Fruit fly (Drosophila melanogaster) whole organism, prepupa: ENCODE data around the gene Ns4.

Experiments used
- Blimp-1 ChIP-seq: fragments of 200-800 bp; sonication (Bioruptor generic); optimal IDR thresholded peaks from 3 replicates; lab custom pipeline; 2017; ENCODE audit warnings: missing biosample characterization, missing genetic modification characterization, mild to moderate bottlenecking, moderate library complexity, missing genetic modification reagents
- CG10631 ChIP-seq: fragments of 200-800 bp; sonication (Bioruptor generic); optimal IDR thresholded peaks from 2 replicates; lab custom pipeline; 2016; ENCODE audit warnings: missing biosample characterization, missing genetic modification characterization
- CG10669 ChIP-seq: fragments of 200-800 bp; sonication (Bioruptor generic); optimal IDR thresholded peaks from 3 replicates; lab custom pipeline; 2018; ENCODE audit warnings: missing biosample characterization, mild to moderate bottlenecking, missing genetic modification characterization, moderate library complexity
- CG11294 ChIP-seq: fragments of 200-800 bp; sonication (Bioruptor generic); IDR thresholded peaks from 2 replicates; pipeline ENCODE4 v1.3.6; 2022; ENCODE audit warnings: missing biosample characterization, missing genetic modification characterization
- CG11762 ChIP-seq: fragments of 200-800 bp; sonication (Bioruptor generic); optimal IDR thresholded peaks from 3 replicates; lab custom pipeline; 2016; ENCODE audit warnings: missing biosample characterization, missing genetic modification characterization; ENCODE audit not compliant: insufficient read depth
- CG11902 ChIP-seq: fragments of 200-800 bp; sonication (Bioruptor generic); optimal IDR thresholded peaks from 3 replicates; lab custom pipeline; 2016; ENCODE audit warnings: missing biosample characterization, missing genetic modification characterization
- CG1621 ChIP-seq: fragments of 200-800 bp; sonication (Bioruptor generic); optimal IDR thresholded peaks from 3 replicates; lab custom pipeline; 2018; ENCODE audit warnings: missing biosample characterization, mild to moderate bottlenecking, missing genetic modification characterization
- CG16779 ChIP-seq: fragments of 200-800 bp; sonication (Bioruptor generic); optimal IDR thresholded peaks from 3 replicates; lab custom pipeline; 2017; ENCODE audit warnings: missing biosample characterization, mild to moderate bottlenecking, missing genetic modification characterization
- CG3032 ChIP-seq: fragments of 200-800 bp; optimal IDR thresholded peaks from 2 replicates; lab custom pipeline; 2019; ENCODE audit warnings: missing biosample characterization, mild to moderate bottlenecking, missing genetic modification characterization, moderate library complexity
- CG32006 ChIP-seq: fragments of 200-800 bp; sonication (Bioruptor generic); optimal IDR thresholded peaks from 3 replicates; lab custom pipeline; 2017; ENCODE audit warnings: missing biosample characterization, mild to moderate bottlenecking, missing genetic modification characterization
- CG34406 ChIP-seq: fragments of 200-800 bp; sonication (Bioruptor generic); optimal IDR thresholded peaks from 3 replicates; lab custom pipeline; 2016; ENCODE audit warnings: missing biosample characterization, missing genetic modification characterization
- CG3919 ChIP-seq: fragments of 200-800 bp; sonication (Bioruptor generic); optimal IDR thresholded peaks from 3 replicates; lab custom pipeline; 2016; ENCODE audit warnings: missing biosample characterization, missing genetic modification characterization
- CG4318 ChIP-seq: fragments of 200-800 bp; sonication (Bioruptor generic); optimal IDR thresholded peaks from 3 replicates; lab custom pipeline; 2017; ENCODE audit warnings: missing biosample characterization, mild to moderate bottlenecking, missing genetic modification characterization
- CG6792 ChIP-seq: fragments of 200-800 bp; sonication (Bioruptor generic); optimal IDR thresholded peaks from 3 replicates; lab custom pipeline; 2016; ENCODE audit warnings: missing biosample characterization, missing genetic modification characterization
- CG6808 ChIP-seq: fragments of 200-800 bp; sonication (Bioruptor generic); optimal IDR thresholded peaks from 3 replicates; lab custom pipeline; 2017; ENCODE audit warnings: missing biosample characterization, missing genetic modification characterization, mild to moderate bottlenecking, moderate library complexity, missing genetic modification reagents
- CG6854 ChIP-seq: fragments of 200-800 bp; sonication (Bioruptor generic); optimal IDR thresholded peaks from 2 replicates; lab custom pipeline; 2017; ENCODE audit warnings: missing biosample characterization, mild to moderate bottlenecking, missing genetic modification characterization
- CG7368 ChIP-seq: fragments of 200-800 bp; sonication (Bioruptor generic); optimal IDR thresholded peaks from 3 replicates; lab custom pipeline; 2016; ENCODE audit warnings: missing biosample characterization, missing genetic modification characterization
- CG8319 ChIP-seq: fragments of 200-800 bp; sonication (Bioruptor generic); optimal IDR thresholded peaks from 3 replicates; lab custom pipeline; 2016; ENCODE audit warnings: missing biosample characterization, missing genetic modification characterization
- CG9139 ChIP-seq: fragments of 200-800 bp; sonication (Bioruptor generic); optimal IDR thresholded peaks from 3 replicates; lab custom pipeline; 2017; ENCODE audit warnings: missing biosample characterization, mild to moderate bottlenecking, missing genetic modification characterization
- Eip75B ChIP-seq: fragments of 200-800 bp; sonication (Bioruptor generic); optimal IDR thresholded peaks from 3 replicates; lab custom pipeline; 2016; ENCODE audit warnings: missing biosample characterization, missing genetic modification characterization
- Eip78C ChIP-seq: fragments of 200-800 bp; sonication (Bioruptor generic); peaks from one replicate; lab custom pipeline; 2016; ENCODE audit warnings: missing biosample characterization, missing genetic modification characterization
- Eip93F ChIP-seq: fragments of 200-800 bp; sonication (Bioruptor generic); optimal IDR thresholded peaks from 2 replicates; lab custom pipeline; 2016; ENCODE audit warnings: missing biosample characterization, mild to moderate bottlenecking, missing genetic modification characterization
- Ets21C ChIP-seq: fragments of 200-800 bp; sonication (Bioruptor generic); optimal IDR thresholded peaks from 3 replicates; lab custom pipeline; 2016; ENCODE audit warnings: missing biosample characterization, missing genetic modification characterization
- Ets96B ChIP-seq: fragments of 200-800 bp; optimal IDR thresholded peaks from 2 replicates; lab custom pipeline; 2019; ENCODE audit warnings: missing biosample characterization, mild to moderate bottlenecking, missing genetic modification characterization, moderate library complexity
- Gug ChIP-seq: fragments of 200-800 bp; sonication (Bioruptor generic); IDR thresholded peaks from 2 replicates; pipeline ENCODE4 v1.3.6; 2022; ENCODE audit warnings: missing biosample characterization, missing genetic modification characterization
- Hr38 ChIP-seq: sonication (Bioruptor generic); optimal IDR thresholded peaks from 2 replicates; lab custom pipeline; 2016; ENCODE audit warnings: missing biosample characterization, missing genetic modification characterization
- Hr39 ChIP-seq: fragments of 200-800 bp; sonication (Bioruptor generic); optimal IDR thresholded peaks from 2 replicates; lab custom pipeline; 2016; ENCODE audit warnings: missing biosample characterization, missing genetic modification characterization
- Hr4 ChIP-seq: fragments of 200-800 bp; sonication (Bioruptor generic); optimal IDR thresholded peaks from 3 replicates; lab custom pipeline; 2016; ENCODE audit warnings: missing biosample characterization, missing genetic modification characterization
- Lpt ChIP-seq: fragments of 200-800 bp; sonication (Bioruptor generic); optimal IDR thresholded peaks from 3 replicates; lab custom pipeline; 2016; ENCODE audit warnings: missing biosample characterization, missing genetic modification characterization
- Met ChIP-seq: fragments of 200-800 bp; sonication (Bioruptor generic); optimal IDR thresholded peaks from 3 replicates; lab custom pipeline; 2016; ENCODE audit warnings: missing biosample characterization, missing genetic modification characterization
- Smox ChIP-seq: fragments of 200-800 bp; sonication (Bioruptor generic); optimal IDR thresholded peaks from 3 replicates; lab custom pipeline; 2016; ENCODE audit warnings: missing biosample characterization, missing genetic modification characterization
- Sox102F ChIP-seq: fragments of 200-800 bp; sonication (Bioruptor generic); optimal IDR thresholded peaks from 2 replicates; lab custom pipeline; 2016; ENCODE audit warnings: missing biosample characterization, mild to moderate bottlenecking, missing genetic modification characterization
- Sox14 ChIP-seq: fragments of 200-800 bp; sonication (Bioruptor generic); optimal IDR thresholded peaks from 3 replicates; lab custom pipeline; 2016; ENCODE audit warnings: missing biosample characterization, missing genetic modification characterization
- Sox15 ChIP-seq: fragments of 200-800 bp; sonication (Bioruptor generic); optimal IDR thresholded peaks from 3 replicates; lab custom pipeline; 2016; ENCODE audit warnings: missing biosample characterization, missing genetic modification characterization
- achi ChIP-seq: fragments of 200-800 bp; sonication (Bioruptor generic); optimal IDR thresholded peaks from 3 replicates; lab custom pipeline; 2016; ENCODE audit warnings: missing biosample characterization, missing genetic modification characterization
- acj6 ChIP-seq: fragments of 200-800 bp; sonication (Bioruptor generic); optimal IDR thresholded peaks from 3 replicates; lab custom pipeline; 2016; ENCODE audit warnings: missing biosample characterization, missing genetic modification characterization
- cyc ChIP-seq: fragments of 200-800 bp; sonication (Bioruptor generic); optimal IDR thresholded peaks from 3 replicates; lab custom pipeline; 2016; ENCODE audit warnings: missing biosample characterization, missing genetic modification characterization
- dsx ChIP-seq: fragments of 200-800 bp; optimal IDR thresholded peaks from 3 replicates; lab custom pipeline; 2019; ENCODE audit warnings: missing biosample characterization, mild to moderate bottlenecking, missing genetic modification characterization, moderate library complexity; ENCODE audit not compliant: poor library complexity, severe bottlenecking
- eg ChIP-seq: fragments of 200-800 bp; sonication (Bioruptor generic); IDR thresholded peaks from 3 replicates; pipeline ENCODE4 v1.3.6; 2022; ENCODE audit warnings: missing biosample characterization, missing genetic modification characterization
- esn ChIP-seq: fragments of 200-800 bp; sonication (Bioruptor generic); optimal IDR thresholded peaks from 2 replicates; lab custom pipeline; 2016; ENCODE audit warnings: missing biosample characterization, mild to moderate bottlenecking, missing genetic modification characterization, moderate library complexity
- fd59A ChIP-seq: fragments of 200-800 bp; sonication (Bioruptor generic); optimal IDR thresholded peaks from 2 replicates; lab custom pipeline; 2017; ENCODE audit warnings: missing biosample characterization, mild to moderate bottlenecking, missing genetic modification characterization, missing genetic modification reagents
- lz ChIP-seq: fragments of 200-800 bp; sonication (Bioruptor generic); optimal IDR thresholded peaks from 3 replicates; lab custom pipeline; 2016; ENCODE audit warnings: missing biosample characterization, missing genetic modification characterization
- net ChIP-seq: fragments of 200-800 bp; sonication (Bioruptor generic); optimal IDR thresholded peaks from 3 replicates; lab custom pipeline; 2016; ENCODE audit warnings: missing biosample characterization, missing genetic modification characterization
- salr ChIP-seq, 2 experiments: fragments of 200-800 bp; sonication (Bioruptor generic); optimal IDR thresholded peaks; 3 replicates each; lab custom pipeline; 2016 to 2018; ENCODE audit warnings: missing biosample characterization in 2 of 2, missing genetic modification characterization in 2 of 2, mild to moderate bottlenecking in 1 of 2
- spab ChIP-seq: fragments of 200-800 bp; sonication (Bioruptor generic); optimal IDR thresholded peaks from 2 replicates; lab custom pipeline; 2017; ENCODE audit warnings: missing biosample characterization, mild to moderate bottlenecking, missing genetic modification characterization, missing genetic modification reagents
- svp ChIP-seq: fragments of 200-800 bp; sonication (Bioruptor generic); peaks from one replicate; lab custom pipeline; 2016; ENCODE audit warnings: missing biosample characterization, missing genetic modification characterization
- topi ChIP-seq: fragments of 200-800 bp; sonication (Bioruptor generic); optimal IDR thresholded peaks from 3 replicates; lab custom pipeline; 2016; ENCODE audit warnings: missing biosample characterization, missing genetic modification characterization
- vri ChIP-seq: fragments of 200-800 bp; sonication (Bioruptor generic); optimal IDR thresholded peaks from 3 replicates; lab custom pipeline; 2016; ENCODE audit warnings: missing biosample characterization, mild to moderate bottlenecking, missing genetic modification characterization

The Ns4 gene

dm6 chr2L:20768568-20769071 is 16.3 kb downstream of the Ns4 start:
- TF ChIP-seq Smox (GFP tag; lab: Kevin White, UChicago) (no peak), CG32006 (GFP tag; lab: Kevin White, UChicago) (no peak), CG9139 (GFP tag; lab: Kevin White, UChicago) (no peak), CG4318 (GFP tag; lab: Kevin White, UChicago) (no peak), CG11902 (GFP tag; lab: Kevin White, UChicago) (no peak), lz (GFP tag; lab: Kevin White, UChicago) (no peak), CG10669 (GFP tag; lab: Kevin White, UChicago) (no peak), CG10631 (GFP tag; lab: Kevin White, UChicago) (no peak), dsx (no peak)

dm6 chr2L:20770242-20770769 is 18.0 kb downstream of the Ns4 start, which contains the start of gene cad:
cad (plus strand) TSS chr2L:20770731.
- TF ChIP-seq net (GFP tag; lab: Kevin White, UChicago) (peak; percentile 25), Lpt (no peak), eg (GFP tag; lab: Robert Waterston, UW) (peak; percentile 57; the same call in 1 of the 3 replicates), Met (GFP tag; lab: Kevin White, UChicago) (peak; percentile 55), lz (GFP tag; lab: Kevin White, UChicago) (peak; percentile 50), vri (GFP tag; lab: Kevin White, UChicago) (peak; percentile 75), spab (GFP tag; lab: Kevin White, UChicago) (peak; percentile 0), CG3032 (no peak), CG6854 (GFP tag; lab: Kevin White, UChicago) (peak; percentile 46), Eip78C (GFP tag; lab: Kevin White, UChicago) (no peak), acj6 (GFP tag; lab: Kevin White, UChicago) (peak; percentile 42), Hr4 (GFP tag; lab: Kevin White, UChicago) (no peak), fd59A (GFP tag; lab: Kevin White, UChicago) (no peak), CG8319 (GFP tag; lab: Kevin White, UChicago) (peak; percentile 39), CG7368 (GFP tag; lab: Kevin White, UChicago) (peak; percentile 70), Smox (GFP tag; lab: Kevin White, UChicago) (no peak), Sox15 (GFP tag; lab: Kevin White, UChicago) (no peak), Blimp-1 (GFP tag; lab: Kevin White, UChicago) (peak; percentile 11), achi (GFP tag; lab: Kevin White, UChicago) (peak; percentile 36), Ets21C (no peak), Ets96B (tag; lab: Kevin White, UChicago) (no peak), CG11762 (GFP tag; lab: Kevin White, UChicago) (peak; percentile 51), Eip93F (no peak), svp (no peak), Sox102F (GFP tag; lab: Kevin White, UChicago) (peak; percentile 28), CG10631 (GFP tag; lab: Kevin White, UChicago) (no peak), Eip75B (GFP tag; lab: Kevin White, UChicago) (no peak), Gug (GFP tag; lab: Robert Waterston, UW) (no peak; the same call in 1 of the 2 replicates), CG34406 (peak; percentile 66), dsx (no peak), Sox14 (GFP tag; lab: Kevin White, UChicago) (peak; percentile 14), salr (GFP tag; optimal IDR thresholded peaks at IDR 0.05; lab: Kevin White, UChicago) (peak in 1 of 2 experiments; percentile 16), CG6792 (peak; percentile 41), CG16779 (tag; lab: Kevin White, UChicago) (peak; percentile 23), CG11294 (GFP tag; lab: Robert Waterston, UW) (no peak), CG1621 (tag; lab: Kevin White, UChicago) (peak; percentile 18), esn (GFP tag; lab: Kevin White, UChicago) (peak; percentile 66), CG4318 (GFP tag; lab: Kevin White, UChicago) (no peak), cyc (GFP tag; lab: Kevin White, UChicago) (peak; percentile 37), CG11902 (GFP tag; lab: Kevin White, UChicago) (no peak), Hr38 (GFP tag; lab: Kevin White, UChicago) (no peak), Hr39 (no peak), topi (GFP tag; lab: Kevin White, UChicago) (no peak), CG3919 (GFP tag; lab: Kevin White, UChicago) (peak; percentile 72), CG6808 (GFP tag; lab: Kevin White, UChicago) (no peak)
